Worm (Caenorhabditis elegans) whole organism, L4 larva: Measurements from ENCODE around the gene C09H10.5.

Source experiments
- ama-1 ChIP-seq: fragments of 150-350 bp; optimal IDR thresholded peaks from 2 replicates; lab custom pipeline; 2014; ENCODE audit warnings: inconsistent platforms, mixed read lengths
- ceh-28 ChIP-seq: fragments of 150-350 bp; optimal IDR thresholded peaks from 2 replicates; lab custom pipeline; 2014; ENCODE audit warnings: missing biosample characterization, missing genetic modification reagents, missing genetic modification characterization
- hlh-30 ChIP-seq: sonication (generic microtip); optimal IDR thresholded peaks from 2 replicates; lab custom pipeline; 2017; ENCODE audit warnings: antibody characterized with exemption, mild to moderate bottlenecking, missing genetic modification characterization, missing compliant biosample characterization; ENCODE audit not compliant: insufficient read depth
- nhr-11 ChIP-seq: fragments of 150-350 bp; optimal IDR thresholded peaks from 2 replicates; lab custom pipeline; 2014; ENCODE audit warnings: missing biosample characterization, missing genetic modification characterization
- nhr-41 ChIP-seq: fragments of 200-800 bp; sonication (Bioruptor generic); IDR thresholded peaks from 2 replicates; pipeline ENCODE4 v1.3.6; 2022; ENCODE audit warnings: missing genetic modification reagents, missing genetic modification characterization, missing compliant biosample characterization
- nhr-48 ChIP-seq: sonication (generic microtip); optimal IDR thresholded peaks from 2 replicates; lab custom pipeline; 2016; ENCODE audit warnings: mild to moderate bottlenecking, missing genetic modification characterization, missing compliant biosample characterization
- pqm-1 ChIP-seq: sonication (generic microtip); optimal IDR thresholded peaks from 2 replicates; lab custom pipeline; 2017; ENCODE audit warnings: missing biosample characterization, missing genetic modification characterization
- unc-39 ChIP-seq: sonication (generic microtip); optimal IDR thresholded peaks from 2 replicates; lab custom pipeline; 2017; ENCODE audit warnings: missing biosample characterization, missing genetic modification characterization

DNA sequence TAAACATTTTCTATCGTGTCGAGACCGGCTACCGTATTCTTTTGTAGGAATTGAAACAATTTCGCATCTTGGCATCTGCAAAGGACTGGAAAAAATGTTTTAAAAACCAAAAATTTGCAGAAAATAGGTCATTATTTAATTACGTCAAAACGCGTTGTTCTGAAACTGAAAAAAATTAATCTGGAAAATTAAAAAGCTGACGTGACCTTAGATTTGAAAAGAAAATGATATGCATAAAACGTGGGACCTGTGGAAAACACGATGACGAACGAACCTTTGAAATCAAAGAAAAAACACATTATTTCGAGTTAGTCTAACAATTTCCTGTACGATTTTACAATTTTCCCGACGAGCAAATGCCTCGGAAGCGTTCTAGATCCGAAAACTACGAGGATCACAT lies 605 bp upstream of the C09H10.5 start, which contains the start of gene C09H10.9:
- TF ChIP-seq hlh-30 (no peak), ceh-28 (tag; lab: Kevin White, UChicago) (no peak), ama-1 (lab: Kevin White, UChicago) (no peak), pqm-1 (no peak), nhr-41 (GFP tag; lab: Robert Waterston, UW) (no peak), nhr-48 (tag; lab: Kevin White, UChicago) (no peak), unc-39 (tag; lab: Kevin White, UChicago) (no peak), nhr-11 (no peak)
